Worm (Caenorhabditis elegans): ENCODE measurements around the gene col-75.

col-75 gene

DNA sequence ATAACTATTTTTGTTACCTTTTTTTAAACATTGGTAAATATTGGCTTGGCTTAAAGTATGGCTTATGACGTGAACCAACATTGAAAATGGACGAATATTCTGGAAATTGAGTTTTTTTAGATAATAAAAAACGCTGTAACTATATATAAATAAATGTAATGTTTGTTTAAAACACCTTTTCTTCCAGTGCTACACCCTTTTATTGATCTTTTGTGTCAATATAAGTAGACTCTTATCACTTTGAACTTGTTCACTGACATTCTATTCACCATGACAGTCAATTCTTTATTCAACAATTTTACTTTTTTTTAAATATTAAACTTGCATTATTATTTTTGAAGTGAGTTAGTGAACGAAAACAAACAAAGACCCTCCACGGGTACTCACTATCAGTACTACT is 22.9 kb upstream of the col-75 start, which contains the start of gene T25D10.1:
TSS of gene T25D10.1 (plus strand) at position 169 of the 400 bp plus-strand sequence.
- no peak for TF ChIP-seq hlh-1 (tag; optimal IDR thresholded peaks at IDR 0.05)
- TF ChIP-seq ces-1 (GFP tag; optimal IDR thresholded peaks at IDR 0.05) = no peak
- TF ChIP-seq elt-1 (tag; optimal IDR thresholded peaks at IDR 0.05; ENCODE audit: borderline replicate concordance, insufficient read depth) = no peak
- TF ChIP-seq nhr-12 (tag; optimal IDR thresholded peaks at IDR 0.05) = no peak
- TF ChIP-seq unc-39 (tag; optimal IDR thresholded peaks at IDR 0.05) = no peak
- TF ChIP-seq elt-3 (tag; optimal IDR thresholded peaks at IDR 0.05) = no peak
- no peak for TF ChIP-seq sptf-1 (tag; optimal IDR thresholded peaks at IDR 0.05)
- TF ChIP-seq unc-120 (tag; optimal IDR thresholded peaks at IDR 0.05; ENCODE audit: poor library complexity, severe bottlenecking) = no peak
- TF ChIP-seq flh-1 (GFP tag; optimal IDR thresholded peaks at IDR 0.05) = no peak
- TF ChIP-seq bed-3 (GFP tag; optimal IDR thresholded peaks at IDR 0.05) = no peak
- no peak for TF ChIP-seq unc-62 (GFP tag; optimal IDR thresholded peaks at IDR 0.05)
- no peak for TF ChIP-seq blmp-1 (tag; optimal IDR thresholded peaks at IDR 0.05)
- TF ChIP-seq cnd-1 (tag; optimal IDR thresholded peaks at IDR 0.05) = no peak
- no peak for TF ChIP-seq zip-8 (tag; optimal IDR thresholded peaks at IDR 0.05)
- TF ChIP-seq pha-4 (tag; optimal IDR thresholded peaks at IDR 0.05) = no peak
- TF ChIP-seq tbx-8 (GFP tag; optimal IDR thresholded peaks at IDR 0.05) = no peak
- no peak for TF ChIP-seq ztf-11 (tag; optimal IDR thresholded peaks at IDR 0.05)
- TF ChIP-seq drap-1 (GFP tag; optimal IDR thresholded peaks at IDR 0.05) = no peak
- no peak for TF ChIP-seq nhr-28 (tag; optimal IDR thresholded peaks at IDR 0.05)
- TF ChIP-seq ham-2 (GFP tag; optimal IDR thresholded peaks at IDR 0.05) = no peak

ce11 chrII:6407279-6407678 is 18.8 kb upstream of the col-75 start, which contains the start of gene spp-11:
Gene spp-11 (minus strand): TSS chrII:6407379.
- TF ChIP-seq pha-4 (tag; optimal IDR thresholded peaks at IDR 0.05) = no peak
- TF ChIP-seq zip-8 (tag; optimal IDR thresholded peaks at IDR 0.05) = no peak
- TF ChIP-seq lin-13 (tag; optimal IDR thresholded peaks at IDR 0.05) = no peak
- TF ChIP-seq ceh-39 (tag; optimal IDR thresholded peaks at IDR 0.05) = no peak
- TF ChIP-seq M03D4.4 (tag; optimal IDR thresholded peaks at IDR 0.05) = no peak
- TF ChIP-seq bed-3 (GFP tag; optimal IDR thresholded peaks at IDR 0.05) = no peak
- no peak for TF ChIP-seq blmp-1 (tag; optimal IDR thresholded peaks at IDR 0.05)
- no peak for TF ChIP-seq nhr-2 (tag; optimal IDR thresholded peaks at IDR 0.05)
- no peak for TF ChIP-seq ces-1 (GFP tag; optimal IDR thresholded peaks at IDR 0.05)
- no peak for TF ChIP-seq elt-3 (tag; optimal IDR thresholded peaks at IDR 0.05)
- no peak for TF ChIP-seq mls-2 (tag; optimal IDR thresholded peaks at IDR 0.05)
- TF ChIP-seq flh-1 (GFP tag; optimal IDR thresholded peaks at IDR 0.05) = no peak
- TF ChIP-seq cnd-1 (tag; optimal IDR thresholded peaks at IDR 0.05) = no peak
- TF ChIP-seq tbx-8 (GFP tag; optimal IDR thresholded peaks at IDR 0.05) = no peak
- no peak for TF ChIP-seq ceh-43 (GFP tag; optimal IDR thresholded peaks at IDR 0.05)
- TF ChIP-seq ceh-83 (GFP tag; optimal IDR thresholded peaks at IDR 0.05) = no peak
- no peak for TF ChIP-seq sem-2 (GFP tag; optimal IDR thresholded peaks at IDR 0.05)
- no peak for TF ChIP-seq elt-1 (tag; optimal IDR thresholded peaks at IDR 0.05; ENCODE audit: borderline replicate concordance, insufficient read depth)
- TF ChIP-seq unc-120 (tag; optimal IDR thresholded peaks at IDR 0.05; ENCODE audit: poor library complexity, severe bottlenecking) = no peak

DNA sequence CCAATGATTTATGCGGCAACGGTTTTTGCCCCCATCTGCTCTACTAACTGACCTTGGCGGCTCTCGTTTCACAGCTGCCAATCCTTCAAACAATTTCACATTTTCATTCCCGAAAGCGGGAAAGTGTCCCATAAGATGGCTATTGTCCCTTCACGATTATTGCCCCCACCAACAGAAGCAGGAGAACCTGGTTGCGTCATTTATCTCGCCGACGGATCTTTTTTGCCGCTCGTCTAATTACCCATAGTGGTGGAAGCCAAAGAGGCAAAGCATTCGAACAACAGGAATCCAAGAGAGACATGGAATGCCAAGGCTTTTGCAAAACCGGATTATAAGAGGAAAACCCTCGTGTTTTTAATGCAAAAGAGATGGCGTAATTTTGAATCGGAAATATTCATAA is 17.0 kb upstream of the col-75 start:
- TF ChIP-seq lin-32 (GFP tag; optimal IDR thresholded peaks at IDR 0.05) (peak; percentile 31), mls-2 (tag; optimal IDR thresholded peaks at IDR 0.05) (peak; percentile 44), nhr-28 (tag; optimal IDR thresholded peaks at IDR 0.05) (no peak), zip-8 (tag; optimal IDR thresholded peaks at IDR 0.05) (peak; percentile 65), elt-1 (tag; optimal IDR thresholded peaks at IDR 0.05; ENCODE audit: borderline replicate concordance, insufficient read depth) (peak; percentile 69), mep-1 (tag; optimal IDR thresholded peaks at IDR 0.05) (peak; percentile 31), pha-4 (tag; optimal IDR thresholded peaks at IDR 0.05) (no peak), cnd-1 (tag; optimal IDR thresholded peaks at IDR 0.05) (peak; percentile 36), ham-2 (GFP tag; optimal IDR thresholded peaks at IDR 0.05) (peak; percentile 90), unc-39 (tag; optimal IDR thresholded peaks at IDR 0.05) (no peak), nhr-2 (tag; optimal IDR thresholded peaks at IDR 0.05) (peak; percentile 9)

DNA sequence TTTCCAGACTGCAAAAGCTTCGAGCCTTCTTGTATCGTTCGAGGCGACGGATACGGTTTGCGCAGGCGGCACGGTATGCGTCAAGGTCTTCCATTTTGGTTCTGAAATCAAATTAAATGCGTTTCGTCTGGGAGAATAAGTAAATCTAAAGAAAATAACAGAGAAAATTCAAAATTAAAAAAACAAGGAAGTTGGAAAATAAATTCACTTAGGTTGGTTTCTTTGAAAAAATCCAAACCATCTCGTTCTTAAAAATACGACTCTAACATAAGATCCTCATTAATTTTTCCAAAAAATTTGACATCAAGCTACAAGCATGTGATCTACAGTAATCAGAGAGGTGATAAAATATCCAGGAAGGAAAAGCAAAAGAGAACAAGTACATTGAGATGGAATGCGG is 15.9 kb upstream of the col-75 start, which contains the start of gene T25D10.4:
TSS of gene T25D10.4 (minus strand) at position 101 of the 400 bp plus-strand sequence.
- no peak for TF ChIP-seq mls-2 (tag; optimal IDR thresholded peaks at IDR 0.05)
- TF ChIP-seq hlh-1 (tag; optimal IDR thresholded peaks at IDR 0.05) = no peak
- no peak for TF ChIP-seq elt-3 (tag; optimal IDR thresholded peaks at IDR 0.05)
- TF ChIP-seq nhr-2 (tag; optimal IDR thresholded peaks at IDR 0.05) = no peak
- TF ChIP-seq lin-32 (GFP tag; optimal IDR thresholded peaks at IDR 0.05) = no peak
- TF ChIP-seq cnd-1 (tag; optimal IDR thresholded peaks at IDR 0.05) = no peak
- TF ChIP-seq ceh-39 (tag; optimal IDR thresholded peaks at IDR 0.05) = no peak
- no peak for TF ChIP-seq snpc-4 (tag; optimal IDR thresholded peaks at IDR 0.05)
